Fruit fly (Drosophila melanogaster): Measurements from ENCODE around the gene CG13386.

DNA sequence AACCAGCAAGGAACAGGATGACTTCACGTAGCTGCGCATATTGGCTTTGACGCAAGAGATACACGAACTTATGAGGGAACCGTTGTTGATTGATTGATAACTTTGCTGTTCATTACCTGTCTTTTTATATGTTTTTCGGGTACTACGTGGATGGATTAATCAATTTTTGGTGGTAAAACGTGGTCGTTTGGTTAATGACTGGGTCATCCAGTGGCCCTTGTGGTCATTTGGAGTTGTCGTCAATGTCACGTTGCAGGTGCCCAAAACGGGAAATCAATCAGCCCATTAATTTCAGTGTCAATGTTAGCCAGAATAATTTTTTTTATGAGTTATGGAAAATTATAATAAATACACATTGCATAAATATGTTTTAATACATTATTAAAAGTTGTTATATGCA lies 9.6 kb upstream of the CG13386 start, which contains the start of gene CG42819:
- TF ChIP-seq Crg-1 (GFP tag; optimal IDR thresholded peaks at IDR 0.05) (no peak), Hr96 (GFP tag; optimal IDR thresholded peaks at IDR 0.05) (no peak), Mnt (GFP tag; optimal IDR thresholded peaks at IDR 0.05) (no peak), toe (GFP tag; optimal IDR thresholded peaks at IDR 0.05) (no peak), CG33017 (tag; optimal IDR thresholded peaks at IDR 0.05) (no peak), bab1 (GFP tag; optimal IDR thresholded peaks at IDR 0.05) (no peak), CG7101 (tag; optimal IDR thresholded peaks at IDR 0.05) (no peak), tj (GFP tag; optimal IDR thresholded peaks at IDR 0.05) (no peak), CG14711 (tag; optimal IDR thresholded peaks at IDR 0.05) (no peak), CG5204 (GFP tag; optimal IDR thresholded peaks at IDR 0.05) (no peak)
